Worm (Caenorhabditis elegans): ENCODE data around the gene F22E5.11.

DNA sequence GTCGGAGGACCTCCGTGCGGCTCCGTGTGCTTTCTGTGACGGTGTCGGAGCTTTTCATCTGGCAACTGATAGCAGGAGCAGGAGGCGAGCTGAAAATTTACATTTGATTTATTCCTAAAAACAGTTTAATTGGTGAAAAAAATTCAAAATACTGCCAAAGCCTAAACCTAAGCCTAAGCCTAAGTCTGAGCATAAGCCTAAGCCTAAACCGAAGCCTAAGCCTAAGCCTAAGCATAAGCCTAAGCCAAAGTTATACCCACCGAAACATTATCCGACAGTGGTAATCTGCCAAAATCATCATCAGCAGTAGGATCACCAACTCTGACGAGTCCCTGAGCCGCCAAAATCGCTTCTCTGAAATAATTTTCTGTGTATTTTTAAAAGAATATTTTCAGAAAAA is 40.4 kb upstream of the F22E5.11 start:
- TF ChIP-seq lin-39 (tag; optimal IDR thresholded peaks at IDR 0.05) (no peak), nhr-12 (tag; optimal IDR thresholded peaks at IDR 0.05) (no peak), lin-11 (tag; optimal IDR thresholded peaks at IDR 0.05) (no peak)

Measured in whole organism, L2 larva.